Worm (Caenorhabditis elegans) whole organism, midembryonic: ENCODE measurements around the gene nhr-221.

Experiments used
- cog-1 ChIP-seq: sonication (generic microtip); optimal IDR thresholded peaks from 2 replicates; lab custom pipeline; 2016; ENCODE audit warnings: missing genetic modification characterization, missing compliant biosample characterization
- med-1 ChIP-seq: sonication (generic microtip); optimal IDR thresholded peaks from 2 replicates; lab custom pipeline; 2017; ENCODE audit warnings: missing genetic modification characterization, mild to moderate bottlenecking, missing compliant biosample characterization, antibody characterized with exemption, missing genetic modification reagents; ENCODE audit not compliant: insufficient read depth
- tab-1 ChIP-seq: fragments of 200-800 bp; sonication (Bioruptor generic); IDR thresholded peaks from 2 replicates; pipeline ENCODE4 v1.3.6; 2022; ENCODE audit warnings: missing genetic modification characterization, missing compliant biosample characterization
- ztf-23 ChIP-seq: fragments of 200-800 bp; sonication (Bioruptor generic); IDR thresholded peaks from 2 replicates; pipeline ENCODE4 v1.3.6; 2022; ENCODE audit warnings: missing genetic modification reagents, missing genetic modification characterization, missing compliant biosample characterization
- ztf-29 ChIP-seq: fragments of 200-800 bp; sonication (Bioruptor generic); IDR thresholded peaks from 2 replicates; pipeline ENCODE4 v1.3.6; 2022; ENCODE audit warnings: missing genetic modification reagents, missing genetic modification characterization, missing compliant biosample characterization

DNA sequence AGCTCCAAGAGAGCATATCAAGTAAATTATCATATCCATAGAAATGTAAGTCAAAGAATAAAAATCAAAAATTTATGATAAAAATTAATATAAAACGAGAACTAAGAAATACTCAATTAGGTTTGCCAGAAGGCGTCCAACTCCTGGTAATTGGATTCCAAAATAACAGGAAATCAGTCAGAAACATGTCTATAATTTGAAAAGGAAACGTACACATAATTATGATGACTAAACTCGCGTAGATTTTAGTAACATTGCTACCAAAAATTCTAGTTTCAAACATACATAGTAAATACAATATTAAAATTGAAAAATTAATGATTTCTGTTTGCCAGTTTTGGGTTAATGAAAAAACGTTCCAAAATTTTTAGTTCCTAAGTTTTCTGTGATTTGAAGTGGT, 50.5 kb downstream of the nhr-221 start, which contains the start of gene srbc-33:
- TF ChIP-seq ztf-29 (GFP tag; lab: Robert Waterston, UW) (no peak), cog-1 (no peak), med-1 (GFP tag; lab: Kevin White, UChicago) (no peak), ztf-23 (GFP tag; lab: Robert Waterston, UW) (no peak), tab-1 (no peak)
